Worm (Caenorhabditis elegans) whole organism, early embryonic: ENCODE measurements around the gene R193.6.

Source experiments
- B0310.2 ChIP-seq: sonication (generic microtip); optimal IDR thresholded peaks from 2 replicates; lab custom pipeline; 2016; ENCODE audit warnings: mild to moderate bottlenecking, missing genetic modification characterization, missing compliant biosample characterization
- F13C5.2 ChIP-seq: sonication (generic microtip); optimal IDR thresholded peaks from 2 replicates; lab custom pipeline; 2017; ENCODE audit warnings: mild to moderate bottlenecking, missing genetic modification characterization, inconsistent platforms, missing compliant biosample characterization
- aly-1 ChIP-seq: sonication (generic microtip); optimal IDR thresholded peaks from 2 replicates; lab custom pipeline; 2016; ENCODE audit warnings: missing genetic modification characterization, missing compliant biosample characterization
- ama-1 ChIP-seq: fragments of 150-350 bp; optimal IDR thresholded peaks from 2 replicates; lab custom pipeline; 2014
- ceh-13 ChIP-seq: fragments of 200-800 bp; sonication (Bioruptor generic); optimal IDR thresholded peaks from 2 replicates; lab custom pipeline; 2018; ENCODE audit warnings: mild to moderate bottlenecking, missing genetic modification characterization, missing compliant biosample characterization
- ceh-36 ChIP-seq: sonication (generic microtip); optimal IDR thresholded peaks from 2 replicates; lab custom pipeline; 2016; ENCODE audit warnings: missing genetic modification characterization, inconsistent platforms, missing compliant biosample characterization
- ets-7 ChIP-seq: sonication (generic microtip); optimal IDR thresholded peaks from 2 replicates; lab custom pipeline; 2016; ENCODE audit warnings: missing genotype, missing genetic modification characterization, missing compliant biosample characterization
- flt-1 ChIP-seq: fragments of 200-800 bp; sonication (Bioruptor generic); IDR thresholded peaks from 2 replicates; pipeline ENCODE4 v1.3.6; 2022; ENCODE audit warnings: missing genetic modification characterization, missing compliant biosample characterization
- hmbx-1 ChIP-seq: sonication (generic microtip); optimal IDR thresholded peaks from 2 replicates; lab custom pipeline; 2016; ENCODE audit warnings: mild to moderate bottlenecking, missing genetic modification characterization, missing compliant biosample characterization
- hmg-4 ChIP-seq: fragments of 200-800 bp; sonication (Bioruptor generic); optimal IDR thresholded peaks from 2 replicates; lab custom pipeline; 2018; ENCODE audit warnings: mild to moderate bottlenecking, missing genetic modification characterization, missing compliant biosample characterization
- hnd-1 ChIP-seq: sonication (generic microtip); optimal IDR thresholded peaks from 2 replicates; lab custom pipeline; 2016; ENCODE audit warnings: missing genetic modification characterization, missing compliant biosample characterization
- pes-1 ChIP-seq: fragments of 200-800 bp; sonication (Bioruptor generic); IDR thresholded peaks from 2 replicates; pipeline ENCODE4 v1.3.6; 2022; ENCODE audit warnings: missing genetic modification reagents, missing genetic modification characterization, missing compliant biosample characterization
- scrt-1 ChIP-seq: fragments of 200-800 bp; sonication (Bioruptor generic); IDR thresholded peaks from 2 replicates; pipeline ENCODE4 v1.3.6; 2022; ENCODE audit warnings: missing genetic modification characterization, missing compliant biosample characterization
- sea-1 ChIP-seq: fragments of 200-800 bp; sonication (Bioruptor generic); conservative IDR thresholded peaks from 2 replicates; pipeline ENCODE4 v1.3.6; 2022; ENCODE audit warnings: missing genetic modification characterization, missing compliant biosample characterization
- tbx-11 ChIP-seq: fragments of 200-800 bp; sonication (Bioruptor generic); IDR thresholded peaks from 2 replicates; pipeline ENCODE4 v1.3.6; 2022; ENCODE audit warnings: missing genetic modification characterization, missing compliant biosample characterization
- tbx-37 ChIP-seq: fragments of 200-800 bp; sonication (Bioruptor generic); conservative IDR thresholded peaks from 2 replicates; pipeline ENCODE4 v1.3.6; 2022; ENCODE audit warnings: missing genetic modification reagents, missing genetic modification characterization, missing compliant biosample characterization
- tra-4 ChIP-seq: sonication (generic microtip); optimal IDR thresholded peaks from 2 replicates; lab custom pipeline; 2017; ENCODE audit warnings: missing genetic modification characterization, missing compliant biosample characterization

R193.6 gene

ce11 chrX:1171617-1172016 is 23.0 kb downstream of the R193.6 start:
- no peak for TF ChIP-seq tra-4
- no peak for TF ChIP-seq F13C5.2 (tag; lab: Kevin White, UChicago)

DNA sequence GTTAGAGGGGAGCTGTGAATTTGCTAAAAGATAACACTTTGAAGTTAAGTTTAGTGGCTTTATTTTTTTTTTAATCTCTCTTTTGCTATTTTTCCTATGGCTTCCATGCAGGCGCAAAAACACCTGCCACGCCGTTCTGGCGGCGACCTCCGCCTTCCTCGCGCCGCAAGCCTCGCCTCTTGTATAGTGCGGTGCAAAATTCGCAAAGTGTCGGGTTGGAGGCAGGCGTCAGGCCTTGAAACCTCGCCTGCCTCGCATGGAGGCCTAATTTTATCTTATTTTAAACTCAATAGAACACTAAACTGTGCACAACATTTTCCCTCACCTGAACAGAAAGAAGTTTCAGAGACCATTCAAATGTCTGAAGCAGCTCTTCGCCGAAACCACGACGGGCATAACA is 23.4 kb downstream of the R193.6 start:
- TF ChIP-seq ceh-13 (GFP tag; lab: Kevin White, UChicago) (no peak), pes-1 (GFP tag; lab: Robert Waterston, UW) (no peak), ceh-36 (tag; lab: Kevin White, UChicago) (no peak), B0310.2 (tag; lab: Kevin White, UChicago) (no peak), ama-1 (lab: Kevin White, UChicago) (no peak), F13C5.2 (tag; lab: Kevin White, UChicago) (no peak)

DNA sequence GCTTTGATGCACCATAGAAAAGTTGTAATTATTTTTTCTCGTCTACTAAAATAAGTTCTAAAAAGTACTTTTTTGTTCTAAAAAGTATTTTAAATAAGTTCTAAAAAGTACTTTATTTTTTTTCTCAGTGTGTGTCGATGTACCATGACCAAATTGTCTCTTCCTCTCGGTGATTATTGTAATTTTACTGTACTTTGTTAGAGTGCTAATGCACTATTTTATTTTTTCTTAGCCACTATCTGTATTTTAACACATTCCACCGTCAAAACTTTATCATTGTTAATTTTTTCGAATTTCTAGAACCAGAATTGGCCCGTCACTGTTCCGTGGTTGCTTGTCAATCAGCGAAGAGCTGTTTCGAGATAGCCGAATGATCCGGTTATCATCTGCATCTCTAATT is 31.4 kb downstream of the R193.6 start, which contains the start of gene hot-8:
Gene hot-8 (plus strand): TSS at position 301 of the 400 bp plus-strand sequence.
- TF ChIP-seq F13C5.2 (tag; lab: Kevin White, UChicago) (no peak), tra-4 (no peak), pes-1 (GFP tag; lab: Robert Waterston, UW) (no peak), tbx-37 (GFP tag; lab: Robert Waterston, UW) (no peak), flt-1 (GFP tag; lab: Robert Waterston, UW) (no peak), tbx-11 (GFP tag; lab: Robert Waterston, UW) (no peak)

DNA sequence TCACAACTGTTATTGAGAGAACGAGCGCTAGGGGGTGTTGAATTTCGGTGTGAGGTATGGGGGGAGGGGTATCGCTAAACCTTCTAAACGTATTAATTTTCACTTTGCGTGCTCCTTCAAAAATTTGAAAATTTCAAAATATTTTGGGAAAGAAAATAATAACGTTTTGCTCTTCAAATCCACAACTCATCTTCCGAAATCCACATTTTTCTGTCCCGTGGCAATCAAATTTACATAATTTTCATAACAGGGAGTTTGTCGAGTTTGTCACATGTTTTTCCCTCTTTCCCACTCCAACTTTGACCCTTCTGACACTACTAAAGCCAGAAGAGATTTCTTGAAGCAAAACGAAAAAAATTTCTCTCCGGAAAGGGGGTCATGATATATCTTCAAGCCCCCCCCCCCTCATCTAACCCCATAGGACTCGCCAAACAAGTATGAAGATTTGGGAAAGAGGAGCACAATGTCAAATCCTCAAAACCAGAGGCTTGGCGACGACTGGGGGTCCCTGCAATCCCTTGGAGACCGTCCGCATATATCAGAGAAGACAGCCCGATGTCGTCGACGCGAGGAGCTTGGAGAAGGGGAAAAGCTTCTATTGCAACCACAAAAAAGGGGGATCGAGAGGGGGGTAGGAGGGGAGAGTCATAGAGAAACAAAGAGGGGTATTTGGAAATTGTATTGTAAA is 32.8 kb downstream of the R193.6 start:
- TF ChIP-seq ama-1 (lab: Kevin White, UChicago) (no peak), aly-1 (no peak), tbx-11 (GFP tag; lab: Robert Waterston, UW) (no peak), tra-4 (no peak), hmbx-1 (tag; lab: Kevin White, UChicago) (no peak), hnd-1 (tag; lab: Kevin White, UChicago) (no peak), hmg-4 (GFP tag; lab: Kevin White, UChicago) (no peak), B0310.2 (tag; lab: Kevin White, UChicago) (no peak), tbx-37 (GFP tag; lab: Robert Waterston, UW) (no peak)

ce11 chrX:1183258-1183657 is 34.7 kb downstream of the R193.6 start:
- TF ChIP-seq pes-1 (GFP tag; lab: Robert Waterston, UW) (no peak), ama-1 (lab: Kevin White, UChicago) (no peak), tbx-37 (GFP tag; lab: Robert Waterston, UW) (no peak), sea-1 (no peak), ceh-36 (tag; lab: Kevin White, UChicago) (no peak), hnd-1 (tag; lab: Kevin White, UChicago) (no peak), tbx-11 (GFP tag; lab: Robert Waterston, UW) (no peak), B0310.2 (tag; lab: Kevin White, UChicago) (no peak), tra-4 (no peak), flt-1 (GFP tag; lab: Robert Waterston, UW) (no peak)

DNA sequence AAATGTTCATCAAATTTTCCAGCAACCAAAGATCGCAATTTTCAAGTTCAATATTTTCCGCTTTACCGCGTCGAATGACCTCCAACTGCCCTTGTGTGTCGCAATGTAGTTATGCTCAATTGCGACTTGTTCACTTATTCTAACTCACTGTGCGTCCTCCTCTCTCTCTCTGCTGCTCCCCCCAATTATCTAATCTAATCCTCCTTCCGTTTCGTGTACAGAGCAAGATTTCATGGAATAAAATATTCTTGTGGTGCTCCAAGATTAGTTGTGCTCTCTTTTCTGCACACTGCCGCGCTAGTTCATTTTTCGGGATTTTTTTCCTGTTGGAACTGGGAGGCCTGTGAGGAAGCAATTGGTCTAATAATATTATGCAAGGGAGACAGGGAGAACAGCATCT is 35.4 kb downstream of the R193.6 start:
- TF ChIP-seq hnd-1 (tag; lab: Kevin White, UChicago) (no peak), sea-1 (no peak), tbx-11 (GFP tag; lab: Robert Waterston, UW) (no peak), ceh-36 (tag; lab: Kevin White, UChicago) (no peak), B0310.2 (tag; lab: Kevin White, UChicago) (no peak), pes-1 (GFP tag; lab: Robert Waterston, UW) (no peak), ets-7 (no peak), flt-1 (GFP tag; lab: Robert Waterston, UW) (no peak), tbx-37 (GFP tag; lab: Robert Waterston, UW) (no peak), ceh-13 (GFP tag; lab: Kevin White, UChicago) (no peak), hmg-4 (GFP tag; lab: Kevin White, UChicago) (no peak)

DNA sequence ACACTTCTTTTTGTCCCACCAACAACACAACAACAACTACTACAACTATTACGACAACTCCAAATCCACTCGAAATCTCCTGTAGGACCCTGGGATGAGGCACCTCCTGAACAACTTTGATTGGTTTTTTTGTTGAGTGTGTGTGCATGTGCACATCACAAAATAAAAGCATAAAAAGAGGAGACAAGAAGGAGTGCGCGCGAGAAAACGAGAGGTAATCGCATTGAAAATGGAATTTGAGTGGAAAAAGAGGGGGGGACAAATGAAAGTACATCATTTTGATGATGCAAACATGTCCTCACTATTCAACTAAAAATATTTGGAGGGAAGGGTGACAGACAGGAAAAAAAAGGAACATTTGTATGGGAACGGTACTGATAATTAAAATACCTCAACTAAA is 36.9 kb downstream of the R193.6 start:
- TF ChIP-seq flt-1 (GFP tag; lab: Robert Waterston, UW) (no peak), scrt-1 (GFP tag; lab: Robert Waterston, UW) (no peak), aly-1 (no peak), F13C5.2 (tag; lab: Kevin White, UChicago) (no peak), hmbx-1 (tag; lab: Kevin White, UChicago) (no peak), ets-7 (no peak), tra-4 (no peak), sea-1 (no peak), hmg-4 (GFP tag; lab: Kevin White, UChicago) (no peak), ceh-36 (tag; lab: Kevin White, UChicago) (no peak), pes-1 (GFP tag; lab: Robert Waterston, UW) (no peak), tbx-11 (GFP tag; lab: Robert Waterston, UW) (no peak), tbx-37 (GFP tag; lab: Robert Waterston, UW) (no peak), B0310.2 (tag; lab: Kevin White, UChicago) (no peak), ceh-13 (GFP tag; lab: Kevin White, UChicago) (no peak), hnd-1 (tag; lab: Kevin White, UChicago) (no peak), ama-1 (lab: Kevin White, UChicago) (no peak)

ce11 chrX:1191582-1191981 is 43.0 kb downstream of the R193.6 start, which contains the start of gene T13G4.4:
Gene T13G4.4 (minus strand): TSS chrX:1191678.
- TF ChIP-seq sea-1, result no peak
- TF ChIP-seq tbx-37 (GFP tag; lab: Robert Waterston, UW), result no peak
- no peak for TF ChIP-seq ceh-13 (GFP tag; lab: Kevin White, UChicago)
- no peak for TF ChIP-seq hmbx-1 (tag; lab: Kevin White, UChicago)
- TF ChIP-seq ceh-36 (tag; lab: Kevin White, UChicago), result no peak
- no peak for TF ChIP-seq hmg-4 (GFP tag; lab: Kevin White, UChicago)
- TF ChIP-seq B0310.2 (tag; lab: Kevin White, UChicago), result no peak
